Fruit fly (Drosophila melanogaster) whole organism, embryonic: ENCODE measurements around the gene Paf-AHalpha.

Experiments
- CG10209 ChIP-seq: fragments of 200-800 bp; sonication (Bioruptor generic); optimal IDR thresholded peaks from 3 replicates; lab custom pipeline; 2017; ENCODE audit warnings: missing biosample characterization, mild to moderate bottlenecking, missing genetic modification characterization, missing genetic modification reagents
- CG10274 ChIP-seq: fragments of 200-800 bp; sonication (Bioruptor generic); optimal IDR thresholded peaks from 3 replicates; lab custom pipeline; 2017; ENCODE audit warnings: missing biosample characterization, mild to moderate bottlenecking, missing genetic modification characterization
- CG10543 ChIP-seq: fragments of 200-800 bp; sonication (Bioruptor generic); optimal IDR thresholded peaks from 3 replicates; lab custom pipeline; 2017; ENCODE audit warnings: missing biosample characterization, mild to moderate bottlenecking, missing genetic modification characterization, moderate library complexity
- CG11085 ChIP-seq: fragments of 200-800 bp; sonication (Bioruptor generic); IDR thresholded peaks from 2 replicates; pipeline ENCODE4 v1.3.6; 2022; ENCODE audit warnings: missing biosample characterization, missing genetic modification characterization
- CG12942 ChIP-seq: fragments of 200-800 bp; sonication (Bioruptor generic); optimal IDR thresholded peaks from 3 replicates; lab custom pipeline; 2016; ENCODE audit warnings: missing biosample characterization, missing genetic modification characterization
- CG13287 ChIP-seq: fragments of 200-800 bp; sonication (Bioruptor generic); IDR thresholded peaks from 2 replicates; pipeline ENCODE4 v1.3.6; 2022; ENCODE audit warnings: missing biosample characterization, missing genetic modification characterization; ENCODE audit not compliant: partially characterized antibody
- CG15269 ChIP-seq: fragments of 200-800 bp; sonication (Bioruptor generic); optimal IDR thresholded peaks from 2 replicates; lab custom pipeline; 2018; ENCODE audit warnings: missing biosample characterization, mild to moderate bottlenecking, missing genetic modification characterization, moderate library complexity
- CG15514 ChIP-seq: fragments of 200-800 bp; sonication (Bioruptor generic); optimal IDR thresholded peaks from 3 replicates; lab custom pipeline; 2017; ENCODE audit warnings: missing biosample characterization, missing genetic modification characterization, mild to moderate bottlenecking, moderate library complexity, missing genetic modification reagents
- CG18599 ChIP-seq: fragments of 200-800 bp; sonication (Bioruptor generic); optimal IDR thresholded peaks from 3 replicates; lab custom pipeline; 2017; ENCODE audit warnings: missing biosample characterization, missing genetic modification characterization, mild to moderate bottlenecking, moderate library complexity, missing genetic modification reagents
- CG2116 ChIP-seq: fragments of 200-800 bp; sonication (Bioruptor generic); optimal IDR thresholded peaks from 3 replicates; lab custom pipeline; 2018; ENCODE audit warnings: missing biosample characterization, mild to moderate bottlenecking, missing genetic modification characterization
- CG6791 ChIP-seq: fragments of 200-800 bp; sonication (Bioruptor generic); IDR thresholded peaks from 3 replicates; pipeline ENCODE4 v1.3.6; 2022; ENCODE audit warnings: missing biosample characterization, missing genetic modification characterization; ENCODE audit not compliant: partially characterized antibody
- CG7786 ChIP-seq: fragments of 200-800 bp; sonication (Bioruptor generic); optimal IDR thresholded peaks from 2 replicates; lab custom pipeline; 2016; ENCODE audit warnings: missing biosample characterization, missing genetic modification characterization
- CG7839 ChIP-seq: fragments of 200-800 bp; sonication (Bioruptor generic); optimal IDR thresholded peaks from 3 replicates; lab custom pipeline; 2018; ENCODE audit warnings: missing biosample characterization, mild to moderate bottlenecking, missing genetic modification characterization, moderate library complexity
- CG7963 ChIP-seq: fragments of 200-800 bp; sonication (Bioruptor generic); IDR thresholded peaks from 3 replicates; pipeline ENCODE4 v1.3.6; 2022; ENCODE audit warnings: missing biosample characterization, missing genetic modification characterization; ENCODE audit not compliant: partially characterized antibody
- CG8388 ChIP-seq: fragments of 200-800 bp; sonication (Bioruptor generic); optimal IDR thresholded peaks from 2 replicates; lab custom pipeline; 2019; ENCODE audit warnings: missing biosample characterization, mild to moderate bottlenecking, missing genetic modification characterization, moderate library complexity
- CHES-1-like ChIP-seq: fragments of 200-800 bp; sonication (Bioruptor generic); optimal IDR thresholded peaks from 2 replicates; lab custom pipeline; 2016; ENCODE audit warnings: missing biosample characterization, missing genetic modification characterization
- CkIIα-i1 ChIP-seq: fragments of 200-800 bp; sonication (Bioruptor generic); IDR thresholded peaks from 2 replicates; pipeline ENCODE4 v1.3.6; 2022; ENCODE audit warnings: missing biosample characterization, missing genetic modification characterization
- Dek ChIP-seq: fragments of 200-800 bp; sonication (Bioruptor generic); optimal IDR thresholded peaks from 3 replicates; lab custom pipeline; 2019; ENCODE audit warnings: missing biosample characterization, mild to moderate bottlenecking, missing genetic modification characterization, moderate library complexity
- Ets65A ChIP-seq: fragments of 200-800 bp; sonication (Bioruptor generic); peaks from one replicate; lab custom pipeline; 2016; ENCODE audit warnings: missing biosample characterization, missing genetic modification characterization
- Fer2 ChIP-seq: fragments of 200-800 bp; sonication (Bioruptor generic); optimal IDR thresholded peaks from 2 replicates; lab custom pipeline; 2018; ENCODE audit warnings: missing biosample characterization, mild to moderate bottlenecking, missing genetic modification characterization, moderate library complexity
- Hmr ChIP-seq: fragments of 200-800 bp; sonication (Bioruptor generic); optimal IDR thresholded peaks from 3 replicates; lab custom pipeline; 2017; ENCODE audit warnings: mild to moderate bottlenecking, missing biosample characterization, missing genetic modification reagents, missing genetic modification characterization
- MESR4 ChIP-seq: fragments of 200-800 bp; sonication (Bioruptor generic); optimal IDR thresholded peaks from 2 replicates; lab custom pipeline; 2018; ENCODE audit warnings: missing biosample characterization, mild to moderate bottlenecking, missing genetic modification characterization, moderate library complexity
- Max ChIP-seq: fragments of 200-800 bp; sonication (Bioruptor generic); optimal IDR thresholded peaks from 2 replicates; lab custom pipeline; 2016; ENCODE audit warnings: missing biosample characterization, mild to moderate bottlenecking, missing genetic modification characterization
- NC2β ChIP-seq: fragments of 200-800 bp; sonication (Bioruptor generic); optimal IDR thresholded peaks from 2 replicates; lab custom pipeline; 2016; ENCODE audit warnings: missing biosample characterization, missing genetic modification characterization
- NK7.1 ChIP-seq: fragments of 200-800 bp; sonication (Bioruptor generic); optimal IDR thresholded peaks from 3 replicates; lab custom pipeline; 2016; ENCODE audit warnings: missing biosample characterization, missing genetic modification characterization
- Nf-YB ChIP-seq: fragments of 200-800 bp; sonication (Bioruptor generic); optimal IDR thresholded peaks from 3 replicates; lab custom pipeline; 2019; ENCODE audit warnings: missing biosample characterization, mild to moderate bottlenecking, missing genetic modification characterization, moderate library complexity
- Sin3A ChIP-seq: fragments of >200 bp; optimal IDR thresholded peaks from 2 replicates; lab custom pipeline; 2018
- Six4 ChIP-seq: fragments of 200-800 bp; sonication (Bioruptor generic); optimal IDR thresholded peaks from 2 replicates; lab custom pipeline; 2016; ENCODE audit warnings: missing biosample characterization, missing genetic modification characterization
- Sox100B ChIP-seq: fragments of 200-800 bp; sonication (Bioruptor generic); optimal IDR thresholded peaks from 3 replicates; lab custom pipeline; 2018; ENCODE audit warnings: missing biosample characterization, mild to moderate bottlenecking, missing genetic modification characterization
- YL-1 ChIP-seq: fragments of 200-800 bp; sonication (Bioruptor generic); optimal IDR thresholded peaks from 3 replicates; lab custom pipeline; 2017; ENCODE audit warnings: missing biosample characterization, mild to moderate bottlenecking, missing genetic modification characterization
- ase ChIP-seq: fragments of 200-800 bp; sonication (Bioruptor generic); IDR thresholded peaks from 3 replicates; pipeline ENCODE4 v1.3.6; 2022; ENCODE audit warnings: missing biosample characterization, missing genetic modification characterization
- bcd ChIP-seq: fragments of 200-800 bp; sonication (Bioruptor generic); optimal IDR thresholded peaks from 2 replicates; lab custom pipeline; 2017; ENCODE audit warnings: missing biosample characterization, mild to moderate bottlenecking, missing genetic modification characterization
- bowl ChIP-seq: fragments of 200-800 bp; sonication (Bioruptor generic); IDR thresholded peaks from 2 replicates; pipeline ENCODE4 v1.3.6; 2022; ENCODE audit warnings: missing biosample characterization, missing genetic modification characterization
- dpn ChIP-seq, 2 experiments: fragments of 200-800 bp; sonication (Bioruptor generic); optimal IDR thresholded peaks; 3 replicates each; lab custom pipeline; 2016; ENCODE audit warnings: missing biosample characterization in 2 of 2, missing genetic modification characterization in 2 of 2
- jing ChIP-seq: fragments of 200-800 bp; sonication (Bioruptor generic); optimal IDR thresholded peaks from 2 replicates; lab custom pipeline; 2018; ENCODE audit warnings: missing biosample characterization, mild to moderate bottlenecking, missing genetic modification characterization
- jumu ChIP-seq: fragments of 200-800 bp; sonication (Bioruptor generic); optimal IDR thresholded peaks from 3 replicates; lab custom pipeline; 2016; ENCODE audit warnings: missing biosample characterization, missing genetic modification characterization
- kni ChIP-seq: fragments of 200-800 bp; sonication (Bioruptor generic); optimal IDR thresholded peaks from 3 replicates; lab custom pipeline; 2017; ENCODE audit warnings: mild to moderate bottlenecking, missing biosample characterization, missing genetic modification reagents, missing genetic modification characterization
- lmd ChIP-seq: fragments of 200-800 bp; sonication (Bioruptor generic); IDR thresholded peaks from 2 replicates; pipeline ENCODE4 v1.3.6; 2022; ENCODE audit warnings: missing biosample characterization, missing genetic modification characterization
- nmo ChIP-seq: fragments of 200-800 bp; sonication (Bioruptor generic); optimal IDR thresholded peaks from 2 replicates; lab custom pipeline; 2018; ENCODE audit warnings: missing biosample characterization, mild to moderate bottlenecking, missing genetic modification characterization, moderate library complexity
- oc ChIP-seq: fragments of 200-800 bp; sonication (Bioruptor generic); optimal IDR thresholded peaks from 2 replicates; lab custom pipeline; 2018; ENCODE audit warnings: missing biosample characterization, mild to moderate bottlenecking, missing genetic modification characterization, moderate library complexity
- pb ChIP-seq: fragments of 200-800 bp; sonication (Bioruptor generic); optimal IDR thresholded peaks from 3 replicates; lab custom pipeline; 2016; ENCODE audit warnings: missing biosample characterization, missing genetic modification characterization
- pum ChIP-seq: fragments of 200-800 bp; sonication (Bioruptor generic); optimal IDR thresholded peaks from 2 replicates; lab custom pipeline; 2016; ENCODE audit warnings: missing biosample characterization, missing genetic modification characterization
- shn ChIP-seq: fragments of 200-800 bp; sonication (Bioruptor generic); optimal IDR thresholded peaks from 3 replicates; lab custom pipeline; 2016; ENCODE audit warnings: missing biosample characterization, missing genetic modification characterization
- ssp ChIP-seq: fragments of 200-800 bp; sonication (Bioruptor generic); IDR thresholded peaks from 2 replicates; pipeline ENCODE4 v1.3.6; 2022; ENCODE audit warnings: missing biosample characterization, missing genetic modification characterization
- trem ChIP-seq: fragments of 200-800 bp; optimal IDR thresholded peaks from 3 replicates; lab custom pipeline; 2019; ENCODE audit warnings: missing biosample characterization, mild to moderate bottlenecking, missing genetic modification characterization, moderate library complexity
- tx ChIP-seq: fragments of 200-800 bp; sonication (Bioruptor generic); optimal IDR thresholded peaks from 2 replicates; lab custom pipeline; 2016; ENCODE audit warnings: missing biosample characterization, missing genetic modification characterization
- vfl ChIP-seq: fragments of 200-800 bp; sonication (Bioruptor generic); optimal IDR thresholded peaks from 2 replicates; lab custom pipeline; 2016; ENCODE audit warnings: missing biosample characterization, missing genetic modification characterization
- zfh1 ChIP-seq: fragments of 200-800 bp; sonication (Bioruptor generic); IDR thresholded peaks from 3 replicates; pipeline ENCODE4 v1.3.6; 2022; ENCODE audit warnings: missing biosample characterization, missing genetic modification characterization

Gene Paf-AHalpha

dm6 chrX:15738890-15739550, 46.4 kb downstream of the Paf-AHalpha start, which contains the start of the genes CG11679 and CG8206 (continued):
- peak; percentile 82 for TF ChIP-seq CG2116
- peak; percentile 45 for TF ChIP-seq CG13287 (GFP tag; lab: Robert Waterston, UW)
- peak; percentile 33; the same call in 1 of the 2 replicates for TF ChIP-seq lmd (GFP tag; lab: Robert Waterston, UW)
- peak; percentile 90 for TF ChIP-seq CG15514
- TF ChIP-seq CG6791 (GFP tag; lab: Robert Waterston, UW), result no peak
- peak; percentile 34 for TF ChIP-seq CG10543
- TF ChIP-seq Hmr (GFP tag; lab: Kevin White, UChicago), result no peak
- TF ChIP-seq pb (GFP tag; lab: Kevin White, UChicago), result no peak
- peak; percentile 16 for TF ChIP-seq CG10209 (GFP tag; lab: Kevin White, UChicago)
- no peak for TF ChIP-seq Six4 (GFP tag; lab: Kevin White, UChicago)
- TF ChIP-seq CG7839 (tag; lab: Kevin White, UChicago), result peak; percentile 49
- TF ChIP-seq CG8388, result no peak
- peak; percentile 54 for TF ChIP-seq CG7786
- no peak for TF ChIP-seq CG18599 (GFP tag; lab: Kevin White, UChicago)
- peak; percentile 18 for TF ChIP-seq CG12942
- TF ChIP-seq oc (tag; lab: Kevin White, UChicago), result no peak
- TF ChIP-seq CHES-1-like (GFP tag; lab: Kevin White, UChicago), result peak; percentile 54
- 0 out of 3 replicates have a peak, but pooled peaks have one; percentile 42 for TF ChIP-seq zfh1 (GFP tag; lab: Robert Waterston, UW)
- TF ChIP-seq Max (GFP tag; lab: Kevin White, UChicago), result peak; percentile 24
- TF ChIP-seq ssp, result peak; percentile 30; the same call in 1 of the 2 replicates
- TF ChIP-seq NK7.1 (GFP tag; lab: Kevin White, UChicago), result no peak
- no peak for TF ChIP-seq Sox100B (GFP tag; lab: Kevin White, UChicago)
- TF ChIP-seq vfl, result no peak
- no peak for TF ChIP-seq CG11085 (GFP tag; lab: Robert Waterston, UW)
- TF ChIP-seq NC2β (GFP tag; lab: Kevin White, UChicago), result no peak
- no peak for TF ChIP-seq CG10274 (GFP tag; lab: Kevin White, UChicago)
- peak; percentile 49 for TF ChIP-seq trem (tag; lab: Kevin White, UChicago)
- TF ChIP-seq bcd (GFP tag; lab: Kevin White, UChicago), result peak; percentile 33
- no peak for TF ChIP-seq Nf-YB (GFP tag; lab: Kevin White, UChicago)
- peak; percentile 76 for TF ChIP-seq MESR4 (GFP tag; lab: Kevin White, UChicago)
- TF ChIP-seq YL-1 (GFP tag; lab: Kevin White, UChicago), result peak; percentile 42
- TF ChIP-seq bowl (GFP tag; lab: Robert Waterston, UW), result no peak
- TF ChIP-seq pum (GFP tag; lab: Kevin White, UChicago), result peak; percentile 54
- 0 out of 3 replicates have a peak, but pooled peaks have one; percentile 19 for TF ChIP-seq CG7963 (GFP tag; lab: Robert Waterston, UW)
- peak; percentile 60 for TF ChIP-seq Sin3A (lab: Kevin White, UChicago)
- peak; percentile 87 for TF ChIP-seq kni (GFP tag; lab: Kevin White, UChicago)
- TF ChIP-seq shn (GFP tag; lab: Kevin White, UChicago), result peak; percentile 52
- TF ChIP-seq jing (GFP tag; lab: Kevin White, UChicago), result no peak
- TF ChIP-seq Dek (tag; lab: Kevin White, UChicago), result no peak
- peak; percentile 58 for TF ChIP-seq nmo (GFP tag; lab: Kevin White, UChicago)
- peak; percentile 32 for TF ChIP-seq CG15269
- peak; percentile 52 for TF ChIP-seq Ets65A (GFP tag; lab: Kevin White, UChicago)
- no peak for TF ChIP-seq Fer2
- peak in 1 of 2 experiments; percentile 23 for TF ChIP-seq dpn (GFP tag; optimal IDR thresholded peaks at IDR 0.05; lab: Kevin White, UChicago)
- TF ChIP-seq CkIIα-i1 (GFP tag; lab: Robert Waterston, UW), result no peak
- no peak for TF ChIP-seq ase (GFP tag; lab: Robert Waterston, UW)
- TF ChIP-seq tx (GFP tag; lab: Kevin White, UChicago), result peak; percentile 41
- peak; percentile 51 for TF ChIP-seq jumu (GFP tag; lab: Kevin White, UChicago)
- TF ChIP-seq, all 482 proteins: peak for 161
